Fruit fly (Drosophila melanogaster) whole organism, embryonic: ENCODE data around the gene CG18577.

Experiments
- Abd-B ChIP-seq: fragments of 200-800 bp; sonication (Bioruptor generic); optimal IDR thresholded peaks from 2 replicates; lab custom pipeline; 2018; ENCODE audit warnings: missing biosample characterization, mild to moderate bottlenecking, missing genetic modification characterization, moderate library complexity
- Antp ChIP-seq: fragments of 200-800 bp; sonication (Bioruptor generic); optimal IDR thresholded peaks from 3 replicates; lab custom pipeline; 2016; ENCODE audit warnings: missing biosample characterization, missing genetic modification characterization
- Bgb ChIP-seq: fragments of 200-800 bp; sonication (Bioruptor generic); IDR thresholded peaks from 2 replicates; pipeline ENCODE4 v1.3.6; 2022; ENCODE audit warnings: missing biosample characterization, missing genetic modification characterization; ENCODE audit not compliant: partially characterized antibody
- CG10543 ChIP-seq: fragments of 200-800 bp; sonication (Bioruptor generic); optimal IDR thresholded peaks from 3 replicates; lab custom pipeline; 2017; ENCODE audit warnings: missing biosample characterization, mild to moderate bottlenecking, missing genetic modification characterization, moderate library complexity
- CG10654 ChIP-seq: fragments of 200-800 bp; sonication (Bioruptor generic); optimal IDR thresholded peaks from 2 replicates; lab custom pipeline; 2016; ENCODE audit warnings: missing biosample characterization, missing genetic modification characterization
- CG12155 ChIP-seq: fragments of 200-800 bp; sonication (Bioruptor generic); optimal IDR thresholded peaks from 3 replicates; lab custom pipeline; 2016; ENCODE audit warnings: missing biosample characterization, missing genetic modification characterization
- CG12219 ChIP-seq: fragments of 200-800 bp; sonication (Bioruptor generic); optimal IDR thresholded peaks from 3 replicates; lab custom pipeline; 2018; ENCODE audit warnings: missing biosample characterization, mild to moderate bottlenecking, missing genetic modification characterization
- CG12299 ChIP-seq: fragments of 200-800 bp; sonication (Bioruptor generic); optimal IDR thresholded peaks from 2 replicates; lab custom pipeline; 2018; ENCODE audit warnings: missing biosample characterization, mild to moderate bottlenecking, missing genetic modification characterization
- CG12391 ChIP-seq: fragments of 200-800 bp; sonication (Bioruptor generic); optimal IDR thresholded peaks from 3 replicates; lab custom pipeline; 2018; ENCODE audit warnings: missing biosample characterization, mild to moderate bottlenecking, missing genetic modification characterization, moderate library complexity
- CG13424 ChIP-seq: fragments of 200-800 bp; sonication (Bioruptor generic); optimal IDR thresholded peaks from 2 replicates; lab custom pipeline; 2019; ENCODE audit warnings: missing biosample characterization, mild to moderate bottlenecking, missing genetic modification characterization, moderate library complexity
- CG14050 ChIP-seq: fragments of 200-800 bp; sonication (Bioruptor generic); IDR thresholded peaks from 3 replicates; pipeline ENCODE4 v1.3.6; 2022; ENCODE audit warnings: missing biosample characterization, missing genetic modification characterization
- CG17328 ChIP-seq: fragments of 200-800 bp; sonication (Bioruptor generic); IDR thresholded peaks from 2 replicates; pipeline ENCODE4 v1.3.6; 2022; ENCODE audit warnings: missing biosample characterization, missing genetic modification characterization
- CG17385 ChIP-seq: fragments of 200-800 bp; sonication (Bioruptor generic); optimal IDR thresholded peaks from 3 replicates; lab custom pipeline; 2018; ENCODE audit warnings: missing biosample characterization, mild to moderate bottlenecking, missing genetic modification characterization
- CG17568 ChIP-seq: fragments of 200-800 bp; sonication (Bioruptor generic); optimal IDR thresholded peaks from 2 replicates; lab custom pipeline; 2018; ENCODE audit warnings: missing biosample characterization, mild to moderate bottlenecking, missing genetic modification characterization, moderate library complexity
- CG18599 ChIP-seq: fragments of 200-800 bp; sonication (Bioruptor generic); optimal IDR thresholded peaks from 3 replicates; lab custom pipeline; 2017; ENCODE audit warnings: missing biosample characterization, missing genetic modification characterization, mild to moderate bottlenecking, moderate library complexity, missing genetic modification reagents
- CG2120 ChIP-seq: fragments of 200-800 bp; sonication (Bioruptor generic); optimal IDR thresholded peaks from 3 replicates; lab custom pipeline; 2016; ENCODE audit warnings: missing biosample characterization, missing genetic modification characterization
- CG2129 ChIP-seq: fragments of 200-800 bp; sonication (Bioruptor generic); IDR thresholded peaks from 2 replicates; pipeline ENCODE4 v1.3.6; 2022; ENCODE audit warnings: missing biosample characterization, missing genetic modification characterization; ENCODE audit not compliant: partially characterized antibody
- CG2678 ChIP-seq: fragments of 200-800 bp; sonication (Bioruptor generic); optimal IDR thresholded peaks from 3 replicates; lab custom pipeline; 2019; ENCODE audit warnings: missing biosample characterization, mild to moderate bottlenecking, missing genetic modification characterization, moderate library complexity
- CG3838 ChIP-seq: fragments of 200-800 bp; sonication (Bioruptor generic); optimal IDR thresholded peaks from 3 replicates; lab custom pipeline; 2016; ENCODE audit warnings: missing biosample characterization, missing genetic modification characterization
- CG4282 ChIP-seq: fragments of 200-800 bp; sonication (Bioruptor generic); optimal IDR thresholded peaks from 2 replicates; lab custom pipeline; 2016; ENCODE audit warnings: missing biosample characterization, missing genetic modification characterization
- CG4404 ChIP-seq: fragments of 200-800 bp; sonication (Bioruptor generic); IDR thresholded peaks from 2 replicates; pipeline ENCODE4 v1.3.6; 2022; ENCODE audit warnings: missing biosample characterization, missing genetic modification characterization
- CG7372 ChIP-seq: fragments of 200-800 bp; sonication (Bioruptor generic); IDR thresholded peaks from 2 replicates; pipeline ENCODE4 v1.3.6; 2022; ENCODE audit warnings: missing biosample characterization, missing genetic modification characterization
- CG8924 ChIP-seq: fragments of 200-800 bp; optimal IDR thresholded peaks from 3 replicates; lab custom pipeline; 2019; ENCODE audit warnings: missing biosample characterization, mild to moderate bottlenecking, missing genetic modification characterization, moderate library complexity
- CkIIα-i1 ChIP-seq: fragments of 200-800 bp; sonication (Bioruptor generic); IDR thresholded peaks from 2 replicates; pipeline ENCODE4 v1.3.6; 2022; ENCODE audit warnings: missing biosample characterization, missing genetic modification characterization
- Dad ChIP-seq: fragments of 200-800 bp; sonication (Bioruptor generic); optimal IDR thresholded peaks from 3 replicates; lab custom pipeline; 2016; ENCODE audit warnings: missing biosample characterization, missing genetic modification characterization
- Dip2 ChIP-seq: fragments of 200-800 bp; sonication (Bioruptor generic); IDR thresholded peaks from 2 replicates; pipeline ENCODE4 v1.3.6; 2022; ENCODE audit warnings: missing biosample characterization, missing genetic modification characterization
- Fer1 ChIP-seq: fragments of 200-800 bp; sonication (Bioruptor generic); optimal IDR thresholded peaks from 2 replicates; lab custom pipeline; 2017; ENCODE audit warnings: missing biosample characterization, mild to moderate bottlenecking, missing genetic modification characterization
- GATAe ChIP-seq: fragments of 200-800 bp; sonication (Bioruptor generic); conservative IDR thresholded peaks from 2 replicates; pipeline ENCODE4 v1.3.6; 2022; ENCODE audit warnings: missing biosample characterization, missing genetic modification characterization
- Hsf ChIP-seq: fragments of 200-800 bp; sonication (Bioruptor generic); optimal IDR thresholded peaks from 3 replicates; lab custom pipeline; 2016; ENCODE audit warnings: missing biosample characterization, missing genetic modification characterization
- Nf-YB ChIP-seq: fragments of 200-800 bp; sonication (Bioruptor generic); optimal IDR thresholded peaks from 3 replicates; lab custom pipeline; 2019; ENCODE audit warnings: missing biosample characterization, mild to moderate bottlenecking, missing genetic modification characterization, moderate library complexity
- Side ChIP-seq: fragments of 200-800 bp; sonication (Bioruptor generic); optimal IDR thresholded peaks from 2 replicates; lab custom pipeline; 2016; ENCODE audit warnings: missing biosample characterization, missing genetic modification characterization
- Sox102F ChIP-seq: fragments of 200-800 bp; sonication (Bioruptor generic); optimal IDR thresholded peaks from 2 replicates; lab custom pipeline; 2018; ENCODE audit warnings: missing biosample characterization, mild to moderate bottlenecking, missing genetic modification characterization, moderate library complexity
- ato ChIP-seq: fragments of 200-800 bp; sonication (Bioruptor generic); IDR thresholded peaks from 2 replicates; pipeline ENCODE4 v1.3.6; 2022; ENCODE audit warnings: missing biosample characterization, missing genetic modification characterization; ENCODE audit not compliant: partially characterized antibody
- bsh ChIP-seq, 2 experiments: fragments of 200-800 bp; sonication (Bioruptor generic); optimal IDR thresholded peaks; 2 replicates each; lab custom pipeline; 2017 to 2018; ENCODE audit warnings: mild to moderate bottlenecking in 2 of 2, missing biosample characterization in 2 of 2, missing genetic modification characterization in 2 of 2, moderate library complexity in 1 of 2
- dm ChIP-seq: fragments of 200-800 bp; sonication (Bioruptor generic); optimal IDR thresholded peaks from 3 replicates; lab custom pipeline; 2016; ENCODE audit warnings: missing biosample characterization, missing genetic modification characterization
- gsb ChIP-seq: fragments of 200-800 bp; sonication (Bioruptor generic); IDR thresholded peaks from 2 replicates; pipeline ENCODE4 v1.3.6; 2022; ENCODE audit warnings: missing biosample characterization, missing genetic modification characterization
- gsb-n ChIP-seq: fragments of 200-800 bp; sonication (Bioruptor generic); optimal IDR thresholded peaks from 3 replicates; lab custom pipeline; 2018; ENCODE audit warnings: missing biosample characterization, mild to moderate bottlenecking, missing genetic modification characterization
- hbn ChIP-seq: fragments of 200-800 bp; sonication (Bioruptor generic); IDR thresholded peaks from 2 replicates; pipeline ENCODE4 v1.3.6; 2022; ENCODE audit warnings: missing biosample characterization, missing genetic modification characterization; ENCODE audit not compliant: partially characterized antibody
- hkb ChIP-seq, 2 experiments: fragments of 200-800 bp in 1 of 2; fragments of >200 bp in 1 of 2; sonication (Bioruptor generic) in 1 of 2; IDR thresholded peaks in 1 of 2; optimal IDR thresholded peaks in 1 of 2; 2 replicates each; pipeline versions ENCODE4 v1.3.6 to Lab custom; 2017 to 2022; ENCODE audit warnings: missing biosample characterization in 1 of 2, missing genetic modification characterization in 1 of 2
- ind ChIP-seq: fragments of 200-800 bp; sonication (Bioruptor generic); optimal IDR thresholded peaks from 3 replicates; lab custom pipeline; 2016; ENCODE audit warnings: missing biosample characterization, missing genetic modification characterization
- inv ChIP-seq: fragments of 200-800 bp; sonication (Bioruptor generic); IDR thresholded peaks from 2 replicates; pipeline ENCODE4 v1.3.6; 2022; ENCODE audit warnings: missing biosample characterization, missing genetic modification characterization; ENCODE audit not compliant: partially characterized antibody
- jing ChIP-seq: fragments of 200-800 bp; sonication (Bioruptor generic); optimal IDR thresholded peaks from 2 replicates; lab custom pipeline; 2018; ENCODE audit warnings: missing biosample characterization, mild to moderate bottlenecking, missing genetic modification characterization
- ro ChIP-seq: fragments of 200-800 bp; sonication (Bioruptor generic); IDR thresholded peaks from 2 replicates; pipeline ENCODE4 v1.3.6; 2022; ENCODE audit warnings: missing biosample characterization, missing genetic modification characterization
- sc ChIP-seq, 3 experiments: fragments of >200 bp in 2 of 3; fragments of 200-800 bp in 1 of 3; sonication (Bioruptor generic) in 1 of 3; optimal IDR thresholded peaks; 2 replicates in 2 of 3; 3 replicates in 1 of 3; lab custom pipeline; 2017; ENCODE audit warnings: mild to moderate bottlenecking in 1 of 3, missing biosample characterization in 1 of 3, missing genetic modification characterization in 1 of 3, missing genetic modification reagents in 1 of 3
- seq ChIP-seq: fragments of 200-800 bp; sonication (Bioruptor generic); IDR thresholded peaks from 2 replicates; pipeline ENCODE4 v1.3.6; 2022; ENCODE audit warnings: missing biosample characterization, missing genetic modification characterization
- sim ChIP-seq: fragments of 200-800 bp; sonication (Bioruptor generic); IDR thresholded peaks from 2 replicates; pipeline ENCODE4 v1.3.6; 2022; ENCODE audit warnings: missing biosample characterization, missing genetic modification characterization
- ttk ChIP-seq: fragments of 200-800 bp; sonication (Bioruptor generic); IDR thresholded peaks from 2 replicates; pipeline ENCODE4 v2.1.2; 2022; ENCODE audit warnings: missing biosample characterization, missing genetic modification characterization
- twi ChIP-seq: fragments of 200-800 bp; optimal IDR thresholded peaks from 2 replicates; lab custom pipeline; 2019; ENCODE audit warnings: missing biosample characterization, mild to moderate bottlenecking, missing genetic modification characterization, moderate library complexity
- yki ChIP-seq: fragments of >200 bp; optimal IDR thresholded peaks from 3 replicates; lab custom pipeline; 2018
- z ChIP-seq: fragments of 200-800 bp; sonication (Bioruptor generic); IDR thresholded peaks from 3 replicates; pipeline ENCODE4 v1.3.6; 2022; ENCODE audit warnings: missing biosample characterization, missing genetic modification characterization

Gene CG18577

dm6 chr3R:11214449-11214950, 18.6 kb downstream of the CG18577 start, which contains the start of gene ZnT86D (continued):
- TF ChIP-seq CG10543 (GFP tag; lab: Kevin White, UChicago) (peak; percentile 87), CG7372 (GFP tag; lab: Robert Waterston, UW) (no peak), twi (tag; lab: Kevin White, UChicago) (peak; percentile 29), Bgb (GFP tag; lab: Robert Waterston, UW) (no peak), Sox102F (GFP tag; lab: Kevin White, UChicago) (peak; percentile 58), ato (GFP tag; lab: Robert Waterston, UW) (no peak), gsb-n (tag; lab: Kevin White, UChicago) (peak; percentile 20), CG17328 (no peak), CG14050 (no peak), GATAe (GFP tag; lab: Robert Waterston, UW) (no peak), CG17568 (peak; percentile 58), CG12391 (tag; lab: Kevin White, UChicago) (peak; percentile 75), CG2120 (peak; percentile 88), dm (GFP tag; lab: Kevin White, UChicago) (peak; percentile 21), z (GFP tag; lab: Robert Waterston, UW) (no peak), gsb (GFP tag; lab: Robert Waterston, UW) (no peak), ind (GFP tag; lab: Kevin White, UChicago) (peak; percentile 59), Hsf (GFP tag; lab: Kevin White, UChicago) (peak; percentile 60), bsh (GFP tag; optimal IDR thresholded peaks at IDR 0.05; lab: Kevin White, UChicago) (peak in 1 of 2 experiments; percentile 46), sc (optimal IDR thresholded peaks at IDR 0.05; lab: Kevin White, UChicago) (no peak), sc (GFP tag; optimal IDR thresholded peaks at IDR 0.05; lab: Kevin White, UChicago) (peak; percentile 3), CG12155 (GFP tag; lab: Kevin White, UChicago) (peak; percentile 58), CG17385 (GFP tag; lab: Kevin White, UChicago) (peak; percentile 94), Dip2 (no peak), CG2129 (GFP tag; lab: Robert Waterston, UW) (no peak), CG12299 (peak; percentile 36), ro (GFP tag; lab: Robert Waterston, UW) (no peak), CG3838 (GFP tag; lab: Kevin White, UChicago) (peak; percentile 26), inv (no peak), Antp (GFP tag; lab: Kevin White, UChicago) (peak; percentile 49), yki (lab: Kevin White, UChicago) (no peak), Fer1 (GFP tag; lab: Kevin White, UChicago) (peak; percentile 67), hbn (GFP tag; lab: Robert Waterston, UW) (no peak), sim (no peak), Dad (GFP tag; lab: Kevin White, UChicago) (peak; percentile 19), ttk (GFP tag; lab: Robert Waterston, UW) (no peak), CG8924 (tag; lab: Kevin White, UChicago) (peak; percentile 69), seq (GFP tag; lab: Robert Waterston, UW) (no peak), CkIIα-i1 (GFP tag; lab: Robert Waterston, UW) (no peak), Nf-YB (GFP tag; lab: Kevin White, UChicago) (peak; percentile 45), Side (GFP tag; lab: Kevin White, UChicago) (peak; percentile 13), hkb (optimal IDR thresholded peaks at IDR 0.05; lab: Kevin White, UChicago) (no peak), hkb (GFP tag; IDR thresholded peaks at IDR 0.05; lab: Robert Waterston, UW) (0 out of 2 replicates have a peak, but pooled peaks have one; percentile 6), Abd-B (GFP tag; lab: Kevin White, UChicago) (peak; percentile 67), CG13424 (peak; percentile 79), CG2678 (tag; lab: Kevin White, UChicago) (peak; percentile 83), CG12219 (GFP tag; lab: Kevin White, UChicago) (no peak), CG4404 (peak; percentile 61), CG10654 (peak; percentile 39), jing (GFP tag; lab: Kevin White, UChicago) (no peak), CG4282 (no peak), CG18599 (GFP tag; lab: Kevin White, UChicago) (peak; percentile 78)
